1 fruit fly cellular context compared by ENCODE assay signal in genomic region chr2L:10517085-10517484, dm6.
TF ChIP-seq lines count a peak whose summit lies in the region.

Gene Fatp1, minus strand, starts transcription at chr2L:10517218.
Gene Lrr47, plus strand, starts transcription at chr2L:10517335.

TF ChIP-seq in whole organism, embryonic, 481 proteins besides CTCF, POLR2A, EP300 and RAD21 (continued from another document):
- TF ChIP-seq CG11398 (GFP tag; optimal IDR thresholded peaks at IDR 0.05; lab: Kevin White, UChicago) = peak; percentile 23
- TF ChIP-seq CG9932 (GFP tag; IDR thresholded peaks at IDR 0.05; lab: Robert Waterston, UW) = peak; percentile 58; the same call in 1 of the 2 replicates
- TF ChIP-seq CG14710 (tag; optimal IDR thresholded peaks at IDR 0.05; lab: Kevin White, UChicago) = peak; percentile 25
- no peak for TF ChIP-seq HLH54F (GFP tag; optimal IDR thresholded peaks at IDR 0.05; lab: Kevin White, UChicago)
- peak; percentile 90 for TF ChIP-seq Opbp (GFP tag; IDR thresholded peaks at IDR 0.05; lab: Robert Waterston, UW; ENCODE audit: partially characterized antibody)
- peak; percentile 91 for TF ChIP-seq BEAF-32 (GFP tag; optimal IDR thresholded peaks at IDR 0.05; lab: Kevin White, UChicago)
- no peak for TF ChIP-seq Sox102F (GFP tag; optimal IDR thresholded peaks at IDR 0.05; lab: Kevin White, UChicago)
- TF ChIP-seq chinmo (GFP tag; IDR thresholded peaks at IDR 0.05; lab: Robert Waterston, UW; ENCODE audit: partially characterized antibody) = peak; percentile 87; the same call in 3 of the 4 replicates
- TF ChIP-seq HLH3B (GFP tag; IDR thresholded peaks at IDR 0.05; lab: Robert Waterston, UW) = no peak
- peak; percentile 85 for TF ChIP-seq hbn (GFP tag; IDR thresholded peaks at IDR 0.05; lab: Robert Waterston, UW; ENCODE audit: partially characterized antibody)
- peak; percentile 56 for TF ChIP-seq Dref (GFP tag; IDR thresholded peaks at IDR 0.05; lab: Robert Waterston, UW)
- peak; percentile 14 for TF ChIP-seq Sry-β (GFP tag; optimal IDR thresholded peaks at IDR 0.05; lab: Kevin White, UChicago)
- peak; percentile 90 for TF ChIP-seq CG13287 (GFP tag; IDR thresholded peaks at IDR 0.05; lab: Robert Waterston, UW; ENCODE audit: partially characterized antibody)
- peak; percentile 88 for TF ChIP-seq Scr (GFP tag; IDR thresholded peaks at IDR 0.05; lab: Robert Waterston, UW; ENCODE audit: partially characterized antibody)
- TF ChIP-seq tna (GFP tag; IDR thresholded peaks at IDR 0.05; lab: Robert Waterston, UW; ENCODE audit: partially characterized antibody) = peak; percentile 79
- TF ChIP-seq crp (GFP tag; optimal IDR thresholded peaks at IDR 0.05; lab: Kevin White, UChicago) = peak in 1 of 2 experiments; percentile 92
- no peak for TF ChIP-seq run (tag; optimal IDR thresholded peaks at IDR 0.05; lab: Kevin White, UChicago)
- TF ChIP-seq zen2 (GFP tag; IDR thresholded peaks at IDR 0.05; lab: Robert Waterston, UW; ENCODE audit: partially characterized antibody) = peak; percentile 68; the same call in 2 of the 3 replicates
- TF ChIP-seq stwl (tag; optimal IDR thresholded peaks at IDR 0.05; lab: Kevin White, UChicago) = peak; percentile 41
- TF ChIP-seq Bgb (GFP tag; IDR thresholded peaks at IDR 0.05; lab: Robert Waterston, UW; ENCODE audit: partially characterized antibody) = peak; percentile 91
- no peak for TF ChIP-seq chn (GFP tag; optimal IDR thresholded peaks at IDR 0.05; lab: Kevin White, UChicago)
- peak; percentile 99 for TF ChIP-seq CG15514 (GFP tag; optimal IDR thresholded peaks at IDR 0.05; lab: Kevin White, UChicago)
- TF ChIP-seq ato (GFP tag; IDR thresholded peaks at IDR 0.05; lab: Robert Waterston, UW; ENCODE audit: partially characterized antibody) = peak; percentile 80
- no peak for TF ChIP-seq Xrp1 (GFP tag; IDR thresholded peaks at IDR 0.05; lab: Robert Waterston, UW)
- peak; percentile 81 for TF ChIP-seq CG7963 (GFP tag; IDR thresholded peaks at IDR 0.05; lab: Robert Waterston, UW; ENCODE audit: partially characterized antibody)
- peak; percentile 64 for TF ChIP-seq nerfin-2 (GFP tag; IDR thresholded peaks at IDR 0.05; lab: Robert Waterston, UW; ENCODE audit: partially characterized antibody)
- no peak for TF ChIP-seq sd (tag; optimal IDR thresholded peaks at IDR 0.05; lab: Kevin White, UChicago)
- TF ChIP-seq pzg (GFP tag; optimal IDR thresholded peaks at IDR 0.05; lab: Kevin White, UChicago) = peak; percentile 75
- TF ChIP-seq CG4617 (GFP tag; optimal IDR thresholded peaks at IDR 0.05; lab: Kevin White, UChicago; ENCODE audit: borderline replicate concordance) = peak; percentile 35
- TF ChIP-seq tio (GFP tag; optimal IDR thresholded peaks at IDR 0.05; lab: Kevin White, UChicago) = no peak
- TF ChIP-seq Dll (GFP tag; IDR thresholded peaks at IDR 0.05; lab: Robert Waterston, UW; ENCODE audit: partially characterized antibody) = peak; percentile 86
- TF ChIP-seq Lhr (GFP tag; optimal IDR thresholded peaks at IDR 0.05; lab: Kevin White, UChicago) = peak; percentile 52
- TF ChIP-seq Med (GFP tag; lab: Kevin White, UChicago) = peak; percentile 59
- TF ChIP-seq Ravus (GFP tag; IDR thresholded peaks at IDR 0.05; lab: Robert Waterston, UW) = no peak
- no peak for TF ChIP-seq cg (GFP tag; optimal IDR thresholded peaks at IDR 0.05; lab: Kevin White, UChicago)
- peak; percentile 39 for TF ChIP-seq sens (GFP tag; lab: Kevin White, UChicago)
- TF ChIP-seq CG11504 (tag; optimal IDR thresholded peaks at IDR 0.05; lab: Kevin White, UChicago) = peak; percentile 28
- peak; percentile 24; the same call in 1 of the 2 replicates for TF ChIP-seq Rfx (GFP tag; IDR thresholded peaks at IDR 0.05; lab: Robert Waterston, UW)
- TF ChIP-seq amos (GFP tag; IDR thresholded peaks at IDR 0.05; lab: Robert Waterston, UW; ENCODE audit: partially characterized antibody) = peak; percentile 94
- TF ChIP-seq ro (GFP tag; IDR thresholded peaks at IDR 0.05; lab: Robert Waterston, UW) = no peak
- peak; percentile 79; the same call in 1 of the 3 replicates for TF ChIP-seq mld (GFP tag; IDR thresholded peaks at IDR 0.05; lab: Robert Waterston, UW; ENCODE audit: partially characterized antibody)
- TF ChIP-seq CG42726 (GFP tag; IDR thresholded peaks at IDR 0.05; lab: Robert Waterston, UW; ENCODE audit: partially characterized antibody) = peak; percentile 81
- TF ChIP-seq CG1603 (tag; optimal IDR thresholded peaks at IDR 0.05; lab: Kevin White, UChicago) = peak; percentile 4
- peak; percentile 77 for TF ChIP-seq CG34224 (GFP tag; IDR thresholded peaks at IDR 0.05; lab: Robert Waterston, UW; ENCODE audit: partially characterized antibody)
- peak; percentile 87 for TF ChIP-seq inv (GFP tag; IDR thresholded peaks at IDR 0.05; lab: Robert Waterston, UW; ENCODE audit: partially characterized antibody)
- TF ChIP-seq oc (tag; optimal IDR thresholded peaks at IDR 0.05; lab: Kevin White, UChicago) = no peak
- no peak for TF ChIP-seq so (GFP tag; IDR thresholded peaks at IDR 0.05; lab: Robert Waterston, UW)
- TF ChIP-seq Dp (GFP tag; optimal IDR thresholded peaks at IDR 0.05; lab: Kevin White, UChicago) = peak; percentile 36
- TF ChIP-seq CG14860 (GFP tag; IDR thresholded peaks at IDR 0.05; lab: Robert Waterston, UW; ENCODE audit: partially characterized antibody) = peak; percentile 76
- TF ChIP-seq Lim3 (GFP tag; IDR thresholded peaks at IDR 0.05; lab: Robert Waterston, UW) = no peak
- peak; percentile 78 for TF ChIP-seq vnd (GFP tag; IDR thresholded peaks at IDR 0.05; lab: Robert Waterston, UW; ENCODE audit: partially characterized antibody)
- peak; percentile 88 for TF ChIP-seq knrl (GFP tag; IDR thresholded peaks at IDR 0.05; lab: Robert Waterston, UW; ENCODE audit: partially characterized antibody)
- no peak for TF ChIP-seq Hmx (GFP tag; optimal IDR thresholded peaks at IDR 0.05; lab: Kevin White, UChicago)
- peak; percentile 84 for TF ChIP-seq CG6791 (GFP tag; IDR thresholded peaks at IDR 0.05; lab: Robert Waterston, UW; ENCODE audit: partially characterized antibody)
- TF ChIP-seq Dip3 (GFP tag; optimal IDR thresholded peaks at IDR 0.05; lab: Kevin White, UChicago) = no peak
- TF ChIP-seq NC2β (GFP tag; optimal IDR thresholded peaks at IDR 0.05; lab: Kevin White, UChicago) = peak; percentile 21
- peak; percentile 76 for TF ChIP-seq Doc3 (GFP tag; IDR thresholded peaks at IDR 0.05; lab: Robert Waterston, UW; ENCODE audit: partially characterized antibody)
- no peak for TF ChIP-seq CG10366 (GFP tag; IDR thresholded peaks at IDR 0.05; lab: Robert Waterston, UW)
- peak; percentile 90 for TF ChIP-seq bbx (GFP tag; IDR thresholded peaks at IDR 0.05; lab: Robert Waterston, UW; ENCODE audit: partially characterized antibody)
- no peak for TF ChIP-seq CG8290 (GFP tag; optimal IDR thresholded peaks at IDR 0.05; lab: Kevin White, UChicago)
- peak in 1 of 2 experiments; percentile 36 for TF ChIP-seq CG8290 (tag; optimal IDR thresholded peaks at IDR 0.05; lab: Kevin White, UChicago)
- no peak for TF ChIP-seq cad (GFP tag; optimal IDR thresholded peaks at IDR 0.05; lab: Kevin White, UChicago)
- TF ChIP-seq unc-4 (GFP tag; IDR thresholded peaks at IDR 0.05; lab: Robert Waterston, UW; ENCODE audit: partially characterized antibody) = peak; percentile 90
- peak; percentile 76 for TF ChIP-seq sqz (GFP tag; optimal IDR thresholded peaks at IDR 0.05; lab: Kevin White, UChicago)
- TF ChIP-seq Pdp1 (GFP tag; optimal IDR thresholded peaks at IDR 0.05; lab: Kevin White, UChicago) = peak in 1 of 2 experiments; percentile 54
- TF ChIP-seq Sin3A (optimal IDR thresholded peaks at IDR 0.05; lab: Kevin White, UChicago) = peak; percentile 78
- TF ChIP-seq CG34422 (GFP tag; IDR thresholded peaks at IDR 0.05; lab: Robert Waterston, UW) = 0 out of 3 replicates have a peak, but pooled peaks have one; percentile 6
